Worm (Caenorhabditis elegans) whole organism, L1 larva: Measurements from ENCODE around the gene clec-178.

Experiments used
- C04F5.9 ChIP-seq: sonication (generic microtip); optimal IDR thresholded peaks from 2 replicates; lab custom pipeline; 2016; ENCODE audit warnings: missing genetic modification characterization, missing compliant biosample characterization
- C16A3.4 ChIP-seq: fragments of 150-350 bp; optimal IDR thresholded peaks from 2 replicates; lab custom pipeline; 2014; ENCODE audit warnings: missing biosample characterization, missing genetic modification characterization
- Y116A8C.19 ChIP-seq: sonication (generic microtip); optimal IDR thresholded peaks from 2 replicates; lab custom pipeline; 2016; ENCODE audit warnings: missing compliant biosample characterization, missing genetic modification characterization, borderline replicate concordance
- aly-2 ChIP-seq: fragments of 150-350 bp; optimal IDR thresholded peaks from 2 replicates; lab custom pipeline; 2014; ENCODE audit warnings: missing biosample characterization, missing genetic modification characterization
- ceh-63 ChIP-seq: fragments of 200-800 bp; sonication (Bioruptor generic); optimal IDR thresholded peaks from 2 replicates; lab custom pipeline; 2018; ENCODE audit warnings: mild to moderate bottlenecking, missing genetic modification characterization, missing compliant biosample characterization
- ceh-8 ChIP-seq: fragments of 200-800 bp; sonication (Bioruptor generic); optimal IDR thresholded peaks from 2 replicates; lab custom pipeline; 2018; ENCODE audit warnings: mild to moderate bottlenecking, missing genetic modification characterization, moderate library complexity, missing compliant biosample characterization
- ceh-90 ChIP-seq: sonication (generic microtip); optimal IDR thresholded peaks from 2 replicates; lab custom pipeline; 2016; ENCODE audit warnings: missing genetic modification characterization, missing compliant biosample characterization
- efl-3 ChIP-seq: fragments of 200-800 bp; sonication (Bioruptor generic); optimal IDR thresholded peaks from 2 replicates; lab custom pipeline; 2018; ENCODE audit warnings: mild to moderate bottlenecking, missing genetic modification characterization, missing compliant biosample characterization
- egl-13 ChIP-seq: sonication (generic microtip); optimal IDR thresholded peaks from 2 replicates; lab custom pipeline; 2016; ENCODE audit warnings: missing genotype, missing genetic modification reagents, missing genetic modification characterization, missing compliant biosample characterization
- egl-27 ChIP-seq, 2 experiments: fragments of 150-350 bp in 1 of 2; sonication (generic microtip); optimal IDR thresholded peaks; 3 replicates each; lab custom pipeline; 2017 to 2018; ENCODE audit warnings: missing biosample characterization in 2 of 2, missing genetic modification characterization in 2 of 2, missing genetic modification reagents in 2 of 2
- ets-5 ChIP-seq: fragments of 200-800 bp; sonication (Bioruptor generic); IDR thresholded peaks from 2 replicates; pipeline ENCODE4 v1.3.6; 2022; ENCODE audit warnings: missing genetic modification characterization, missing compliant biosample characterization
- grh-1 ChIP-seq: fragments of 200-800 bp; sonication (Bioruptor generic); IDR thresholded peaks from 2 replicates; pipeline ENCODE4 v1.3.6; 2022; ENCODE audit warnings: missing genetic modification reagents, missing genetic modification characterization, missing compliant biosample characterization
- hlh-17 ChIP-seq: fragments of 200-800 bp; sonication (Bioruptor generic); optimal IDR thresholded peaks from 2 replicates; lab custom pipeline; 2018; ENCODE audit warnings: missing genetic modification characterization, mild to moderate bottlenecking, missing compliant biosample characterization, moderate library complexity, borderline replicate concordance
- irx-1 ChIP-seq: sonication (generic microtip); optimal IDR thresholded peaks from 2 replicates; lab custom pipeline; 2016; ENCODE audit warnings: missing genetic modification characterization, missing compliant biosample characterization
- isw-1 ChIP-seq: fragments of 200-800 bp; sonication (Bioruptor generic); IDR thresholded peaks from 2 replicates; pipeline ENCODE4 v1.3.6; 2022; ENCODE audit warnings: missing genetic modification characterization, missing compliant biosample characterization
- jun-1 ChIP-seq: fragments of 150-350 bp; optimal IDR thresholded peaks from 2 replicates; lab custom pipeline; 2014; ENCODE audit warnings: missing biosample characterization, missing genetic modification reagents, missing genetic modification characterization
- lin-35 ChIP-seq, 2 experiments: fragments of 150-350 bp; optimal IDR thresholded peaks; 2 replicates each; lab custom pipeline; 2014; ENCODE audit warnings: missing biosample characterization in 2 of 2, missing genetic modification characterization in 2 of 2, missing genetic modification reagents in 2 of 2
- lir-3 ChIP-seq: sonication (generic microtip); optimal IDR thresholded peaks from 2 replicates; lab custom pipeline; 2016; ENCODE audit warnings: mild to moderate bottlenecking, missing genetic modification characterization, moderate library complexity, missing compliant biosample characterization; ENCODE audit not compliant: poor library complexity
- mab-9 ChIP-seq: fragments of 200-800 bp; sonication (Bioruptor generic); IDR thresholded peaks from 2 replicates; pipeline ENCODE4 v1.3.6; 2022; ENCODE audit warnings: missing genetic modification reagents, missing genetic modification characterization, missing compliant biosample characterization
- mdl-1 ChIP-seq, 2 experiments: fragments of 150-350 bp; optimal IDR thresholded peaks; 2 replicates each; lab custom pipeline; 2014 to 2017; ENCODE audit warnings: missing biosample characterization in 2 of 2, missing genetic modification characterization in 2 of 2, inconsistent platforms in 1 of 2
- mep-1 ChIP-seq: fragments of 150-350 bp; optimal IDR thresholded peaks from 2 replicates; lab custom pipeline; 2014; ENCODE audit warnings: missing biosample characterization, missing genetic modification characterization
- nhr-12 ChIP-seq: sonication (generic microtip); optimal IDR thresholded peaks from 2 replicates; lab custom pipeline; 2017; ENCODE audit warnings: missing biosample characterization, missing genetic modification characterization
- nhr-19 ChIP-seq: fragments of 200-800 bp; sonication (Bioruptor generic); conservative IDR thresholded peaks from 2 replicates; pipeline ENCODE4 v1.3.6; 2022; ENCODE audit warnings: missing genetic modification characterization, missing compliant biosample characterization
- nhr-20 ChIP-seq: sonication (generic microtip); optimal IDR thresholded peaks from 2 replicates; lab custom pipeline; 2016; ENCODE audit warnings: mild to moderate bottlenecking, missing genetic modification characterization, missing compliant biosample characterization
- nhr-28 ChIP-seq: fragments of 150-350 bp; optimal IDR thresholded peaks from 2 replicates; lab custom pipeline; 2014; ENCODE audit warnings: missing biosample characterization, missing genetic modification characterization
- nhr-47 ChIP-seq: sonication (generic microtip); optimal IDR thresholded peaks from 2 replicates; lab custom pipeline; 2016; ENCODE audit warnings: mild to moderate bottlenecking, missing genetic modification characterization, moderate library complexity, missing compliant biosample characterization
- nhr-77 ChIP-seq: fragments of 150-350 bp; optimal IDR thresholded peaks from 2 replicates; lab custom pipeline; 2014; ENCODE audit warnings: missing biosample characterization, missing genetic modification characterization
- nhr-84 ChIP-seq: sonication (generic microtip); optimal IDR thresholded peaks from 2 replicates; lab custom pipeline; 2017; ENCODE audit warnings: missing biosample characterization, missing genetic modification characterization
- nhr-85 ChIP-seq: sonication (generic microtip); peaks from one replicate; lab custom pipeline; 2016; ENCODE audit warnings: missing genetic modification characterization, inconsistent platforms, missing compliant biosample characterization
- nhr-90 ChIP-seq: sonication (generic microtip); optimal IDR thresholded peaks from 2 replicates; lab custom pipeline; 2016; ENCODE audit warnings: mild to moderate bottlenecking, missing genetic modification characterization, missing compliant biosample characterization; ENCODE audit not compliant: poor library complexity
- pag-3 ChIP-seq: sonication (generic microtip); optimal IDR thresholded peaks from 2 replicates; lab custom pipeline; 2017; ENCODE audit warnings: missing genetic modification characterization, mild to moderate bottlenecking, missing compliant biosample characterization, antibody characterized with exemption, borderline replicate concordance; ENCODE audit not compliant: insufficient read depth
- pqm-1 ChIP-seq: sonication (generic microtip); optimal IDR thresholded peaks from 3 replicates; lab custom pipeline; 2017; ENCODE audit warnings: missing biosample characterization, missing genetic modification characterization
- snpc-4 ChIP-seq: fragments of 150-350 bp; optimal IDR thresholded peaks from 2 replicates; lab custom pipeline; 2014; ENCODE audit warnings: missing biosample characterization, missing genetic modification characterization
- unc-30 ChIP-seq: sonication (generic microtip); optimal IDR thresholded peaks from 2 replicates; lab custom pipeline; 2017; ENCODE audit warnings: missing biosample characterization, missing genetic modification characterization
- vab-15 ChIP-seq: sonication (generic microtip); optimal IDR thresholded peaks from 2 replicates; lab custom pipeline; 2017; ENCODE audit warnings: missing genotype, mild to moderate bottlenecking, missing genetic modification characterization, missing compliant biosample characterization
- zag-1 ChIP-seq: fragments of 150-350 bp; optimal IDR thresholded peaks from 2 replicates; lab custom pipeline; 2014; ENCODE audit warnings: missing biosample characterization, missing genetic modification characterization
- ztf-11 ChIP-seq, 2 experiments: sonication (generic microtip); optimal IDR thresholded peaks; 2 replicates each; lab custom pipeline; 2016 to 2017; ENCODE audit warnings: missing genetic modification characterization in 2 of 2, missing biosample characterization in 1 of 2, missing compliant biosample characterization in 1 of 2
- ztf-4 ChIP-seq: fragments of 150-350 bp; optimal IDR thresholded peaks from 2 replicates; lab custom pipeline; 2014; ENCODE audit warnings: missing biosample characterization, missing genetic modification characterization

The clec-178 gene

DNA sequence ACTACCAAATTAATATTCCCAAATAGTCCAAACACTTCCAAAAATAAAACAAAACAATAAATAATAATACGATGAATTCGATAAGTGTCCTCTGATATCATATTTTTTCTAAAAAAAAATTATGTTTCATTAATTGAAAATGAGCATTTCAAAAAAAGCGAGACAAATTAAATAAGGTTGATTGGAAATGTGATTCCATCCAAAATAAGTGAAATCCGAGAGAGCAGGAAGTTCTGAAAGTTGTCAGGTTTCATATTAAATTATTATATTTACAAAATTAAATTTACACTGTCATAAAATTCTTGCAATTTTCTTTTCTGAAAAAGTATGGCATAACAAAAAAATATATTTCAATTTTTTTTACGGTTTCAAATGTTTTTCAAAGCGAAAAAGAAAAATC lies 26.7 kb upstream of the clec-178 start, which contains the start of gene srsx-14:
srsx-14 (minus strand) TSS at position 101 of the 400 bp plus-strand sequence.
- TF ChIP-seq lir-3 (tag; lab: Kevin White, UChicago) (no peak), pag-3 (tag; lab: Kevin White, UChicago) (no peak), lin-35 (GFP tag; optimal IDR thresholded peaks at IDR 0.05; lab: Kevin White, UChicago) (no peak), C16A3.4 (no peak), nhr-28 (no peak), mdl-1 (tag; optimal IDR thresholded peaks at IDR 0.05; lab: Kevin White, UChicago) (no peak), irx-1 (tag; lab: Kevin White, UChicago) (no peak), mab-9 (GFP tag; lab: Robert Waterston, UW) (no peak), zag-1 (tag; lab: Kevin White, UChicago) (no peak), nhr-77 (tag; lab: Kevin White, UChicago) (no peak), grh-1 (GFP tag; lab: Robert Waterston, UW) (no peak)

DNA sequence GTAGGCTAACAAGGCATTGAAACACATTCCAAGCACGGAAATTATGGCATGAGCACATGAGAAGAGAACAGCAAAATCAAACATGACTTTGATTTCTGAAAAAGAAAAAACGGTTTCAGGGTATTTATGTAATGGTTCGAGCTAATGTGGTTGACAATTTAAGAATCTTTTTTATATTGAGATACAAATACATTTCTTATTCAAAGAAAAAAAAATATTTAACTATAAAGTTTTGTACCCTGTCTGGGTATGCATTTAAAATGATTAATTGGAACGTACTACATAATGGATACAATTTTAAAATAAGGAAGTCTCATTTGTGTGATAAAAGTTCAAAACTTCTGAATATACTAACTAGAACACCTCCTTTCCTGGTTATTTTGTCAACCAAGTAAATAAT lies 23.6 kb upstream of the clec-178 start, which contains the start of gene srd-12:
srd-12 (minus strand) TSS at position 101 of the 400 bp plus-strand sequence.
- no peak for TF ChIP-seq efl-3 (GFP tag; lab: Kevin White, UChicago)
- no peak for TF ChIP-seq ceh-63 (GFP tag; lab: Kevin White, UChicago)
- TF ChIP-seq nhr-12 (tag; lab: Kevin White, UChicago), result no peak
- no peak for TF ChIP-seq nhr-47 (tag; lab: Kevin White, UChicago)

DNA sequence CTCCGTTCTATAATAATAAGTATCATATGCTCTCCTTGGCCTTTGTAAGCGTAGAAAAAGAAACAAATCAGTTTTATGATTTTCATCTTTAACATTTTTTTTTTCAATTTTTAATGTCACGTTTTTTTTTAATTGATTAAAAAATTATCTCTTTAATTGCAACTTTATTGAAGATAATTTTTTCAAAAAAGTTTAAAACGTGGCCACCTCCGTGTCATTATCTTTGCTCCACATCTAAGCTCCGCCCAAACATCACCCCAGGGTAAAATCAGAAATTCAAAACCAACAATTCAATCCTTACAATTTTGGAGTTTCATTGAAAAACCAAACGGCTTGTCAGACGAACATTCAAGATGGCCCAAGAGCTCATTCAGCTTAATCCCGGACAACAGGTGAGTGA lies 22.1 kb upstream of the clec-178 start, which contains the start of gene ttbk-8.2:
ttbk-8.2 (plus strand) TSS at position 301 of the 400 bp plus-strand sequence.
- TF ChIP-seq jun-1 (tag; lab: Kevin White, UChicago) (no peak), mep-1 (no peak), Y116A8C.19 (tag; lab: Kevin White, UChicago) (no peak), nhr-28 (no peak), egl-27 (tag; optimal IDR thresholded peaks at IDR 0.05; lab: Kevin White, UChicago) (no peak), pqm-1 (no peak)

DNA sequence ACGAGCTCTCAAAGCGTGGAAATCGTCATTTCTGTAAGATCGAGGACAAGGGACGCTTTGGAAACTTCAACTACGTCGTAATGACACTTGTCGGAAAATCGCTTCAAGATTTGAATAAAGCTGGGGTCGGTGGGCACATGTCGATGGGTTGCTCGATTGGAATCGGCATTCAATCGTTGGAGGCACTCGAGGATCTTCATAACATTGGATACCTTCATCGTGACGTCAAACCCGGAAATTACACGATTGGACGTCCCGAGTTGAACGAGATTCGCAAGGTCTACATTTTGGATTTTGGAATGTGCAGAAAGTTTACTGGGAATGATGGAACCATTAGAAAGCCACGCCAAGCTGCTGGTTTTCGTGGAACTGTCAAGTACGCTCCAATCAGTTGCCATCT lies 21.2 kb upstream of the clec-178 start:
- no peak for TF ChIP-seq nhr-84 (tag; lab: Kevin White, UChicago)
- TF ChIP-seq vab-15 (tag; lab: Kevin White, UChicago), result no peak
- TF ChIP-seq nhr-85 (tag; lab: Kevin White, UChicago), result no peak
- no peak for TF ChIP-seq nhr-20 (tag; lab: Kevin White, UChicago)
- no peak for TF ChIP-seq C04F5.9 (tag; lab: Kevin White, UChicago)
- no peak for TF ChIP-seq ets-5 (GFP tag; lab: Robert Waterston, UW)
- TF ChIP-seq ceh-90 (tag; lab: Kevin White, UChicago), result no peak
- TF ChIP-seq ceh-8 (GFP tag; lab: Kevin White, UChicago), result no peak
- TF ChIP-seq isw-1 (GFP tag; lab: Robert Waterston, UW), result no peak
- no peak for TF ChIP-seq aly-2 (tag; lab: Kevin White, UChicago)
- no peak for TF ChIP-seq egl-27 (tag; optimal IDR thresholded peaks at IDR 0.05; lab: Kevin White, UChicago)
- TF ChIP-seq nhr-90 (tag; lab: Kevin White, UChicago), result no peak
- TF ChIP-seq ztf-11 (tag; optimal IDR thresholded peaks at IDR 0.05; lab: Kevin White, UChicago), result no peak
- no peak for TF ChIP-seq ztf-4
- TF ChIP-seq, all 84 proteins: peak for 0

DNA sequence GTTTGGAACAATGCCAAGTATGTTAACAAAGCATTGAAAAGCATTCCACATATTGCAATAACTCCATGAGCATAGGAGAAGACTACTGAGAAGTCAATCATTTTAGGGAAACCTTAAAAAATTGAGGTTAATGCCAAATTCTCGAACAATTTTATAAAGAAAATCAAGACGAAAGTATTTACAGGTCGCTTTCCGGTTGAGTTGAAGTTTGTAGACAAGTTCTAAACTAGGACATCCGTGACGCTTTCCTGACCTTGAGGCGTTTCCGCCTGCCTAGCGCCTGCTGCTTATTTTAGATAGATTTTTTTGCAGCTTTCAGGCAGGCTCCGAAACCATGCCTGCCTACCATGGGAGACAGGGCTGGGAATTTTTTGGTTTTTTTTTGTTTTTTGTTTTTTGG lies 18.2 kb upstream of the clec-178 start, which contains the start of gene srd-13:
srd-13 (minus strand) TSS at position 101 of the 400 bp plus-strand sequence.
- TF ChIP-seq nhr-19 (GFP tag; lab: Robert Waterston, UW), result no peak
- TF ChIP-seq jun-1 (tag; lab: Kevin White, UChicago), result no peak
- no peak for TF ChIP-seq egl-13
- TF ChIP-seq snpc-4 (tag; lab: Kevin White, UChicago), result no peak
- TF ChIP-seq unc-30 (tag; lab: Kevin White, UChicago), result no peak
- TF ChIP-seq hlh-17 (GFP tag; lab: Kevin White, UChicago), result no peak
